Fruit fly (Drosophila melanogaster) whole organism, embryonic: ENCODE data around the gene CG32032.

Experiments
- Ada2b ChIP-seq: fragments of 200-800 bp; sonication (Bioruptor generic); IDR thresholded peaks from 2 replicates; pipeline ENCODE4 v1.3.6; 2022; ENCODE audit warnings: missing biosample characterization, missing genetic modification characterization
- Atf-2 ChIP-seq: fragments of 200-800 bp; sonication (Bioruptor generic); optimal IDR thresholded peaks from 2 replicates; lab custom pipeline; 2016; ENCODE audit warnings: missing biosample characterization, missing genetic modification characterization
- Blimp-1 ChIP-seq: fragments of 200-800 bp; sonication (Bioruptor generic); optimal IDR thresholded peaks from 3 replicates; lab custom pipeline; 2018; ENCODE audit warnings: missing biosample characterization, missing genetic modification characterization, mild to moderate bottlenecking, moderate library complexity, missing genetic modification reagents
- BtbVII ChIP-seq: fragments of 200-800 bp; sonication (Bioruptor generic); optimal IDR thresholded peaks from 3 replicates; lab custom pipeline; 2017; ENCODE audit warnings: missing biosample characterization, mild to moderate bottlenecking, missing genetic modification characterization
- CG10147 ChIP-seq: fragments of 200-800 bp; sonication (Bioruptor generic); optimal IDR thresholded peaks from 2 replicates; lab custom pipeline; 2019; ENCODE audit warnings: missing biosample characterization, mild to moderate bottlenecking, missing genetic modification characterization, moderate library complexity
- CG10267 ChIP-seq: fragments of 200-800 bp; sonication (Bioruptor generic); optimal IDR thresholded peaks from 2 replicates; lab custom pipeline; 2018; ENCODE audit warnings: missing biosample characterization, mild to moderate bottlenecking, missing genetic modification characterization, moderate library complexity
- CG10431 ChIP-seq: fragments of 200-800 bp; sonication (Bioruptor generic); optimal IDR thresholded peaks from 3 replicates; lab custom pipeline; 2018; ENCODE audit warnings: missing biosample characterization, mild to moderate bottlenecking, missing genetic modification characterization
- CG10462 ChIP-seq: fragments of 200-800 bp; sonication (Bioruptor generic); optimal IDR thresholded peaks from 2 replicates; lab custom pipeline; 2016; ENCODE audit warnings: missing biosample characterization, missing genetic modification characterization
- CG11504 ChIP-seq: fragments of 200-800 bp; sonication (Bioruptor generic); optimal IDR thresholded peaks from 3 replicates; lab custom pipeline; 2019; ENCODE audit warnings: missing biosample characterization, mild to moderate bottlenecking, missing genetic modification characterization, moderate library complexity
- CG12104 ChIP-seq: fragments of 200-800 bp; sonication (Bioruptor generic); optimal IDR thresholded peaks from 3 replicates; lab custom pipeline; 2016; ENCODE audit warnings: missing biosample characterization, missing genetic modification characterization
- CG12219 ChIP-seq: fragments of 200-800 bp; sonication (Bioruptor generic); optimal IDR thresholded peaks from 3 replicates; lab custom pipeline; 2018; ENCODE audit warnings: missing biosample characterization, mild to moderate bottlenecking, missing genetic modification characterization
- CG1233 ChIP-seq: fragments of 200-800 bp; sonication (Bioruptor generic); optimal IDR thresholded peaks from 4 replicates; lab custom pipeline; 2018; ENCODE audit warnings: missing biosample characterization, mild to moderate bottlenecking, missing genetic modification characterization
- CG12744 ChIP-seq: fragments of 200-800 bp; sonication (Bioruptor generic); optimal IDR thresholded peaks from 2 replicates; lab custom pipeline; 2016; ENCODE audit warnings: missing biosample characterization, missing genetic modification characterization
- CG13775 ChIP-seq: fragments of 200-800 bp; sonication (Bioruptor generic); optimal IDR thresholded peaks from 3 replicates; lab custom pipeline; 2017; ENCODE audit warnings: missing biosample characterization, mild to moderate bottlenecking, missing genetic modification characterization
- CG14050 ChIP-seq: fragments of 200-800 bp; sonication (Bioruptor generic); IDR thresholded peaks from 3 replicates; pipeline ENCODE4 v1.3.6; 2022; ENCODE audit warnings: missing biosample characterization, missing genetic modification characterization
- CG14710 ChIP-seq: fragments of 200-800 bp; sonication (Bioruptor generic); optimal IDR thresholded peaks from 3 replicates; lab custom pipeline; 2019; ENCODE audit warnings: missing biosample characterization, mild to moderate bottlenecking, missing genetic modification characterization, moderate library complexity
- CG14860 ChIP-seq: fragments of 200-800 bp; sonication (Bioruptor generic); IDR thresholded peaks from 3 replicates; pipeline ENCODE4 v1.3.6; 2022; ENCODE audit warnings: missing biosample characterization, missing genetic modification characterization; ENCODE audit not compliant: partially characterized antibody
- CG15696 ChIP-seq: fragments of 200-800 bp; sonication (Bioruptor generic); optimal IDR thresholded peaks from 2 replicates; lab custom pipeline; 2019; ENCODE audit warnings: missing biosample characterization, mild to moderate bottlenecking, missing genetic modification characterization, moderate library complexity
- CG17328 ChIP-seq: fragments of 200-800 bp; sonication (Bioruptor generic); IDR thresholded peaks from 2 replicates; pipeline ENCODE4 v1.3.6; 2022; ENCODE audit warnings: missing biosample characterization, missing genetic modification characterization
- CG17359 ChIP-seq: fragments of 200-800 bp; sonication (Bioruptor generic); optimal IDR thresholded peaks from 3 replicates; lab custom pipeline; 2018; ENCODE audit warnings: missing biosample characterization, mild to moderate bottlenecking, missing genetic modification characterization, moderate library complexity
- CG2129 ChIP-seq: fragments of 200-800 bp; sonication (Bioruptor generic); IDR thresholded peaks from 2 replicates; pipeline ENCODE4 v1.3.6; 2022; ENCODE audit warnings: missing biosample characterization, missing genetic modification characterization; ENCODE audit not compliant: partially characterized antibody
- CG2889 ChIP-seq: fragments of 200-800 bp; sonication (Bioruptor generic); IDR thresholded peaks from 3 replicates; pipeline ENCODE4 v1.3.6; 2022; ENCODE audit warnings: missing biosample characterization, missing genetic modification characterization
- CG3065 ChIP-seq: fragments of 200-800 bp; sonication (Bioruptor generic); optimal IDR thresholded peaks from 2 replicates; lab custom pipeline; 2016; ENCODE audit warnings: missing biosample characterization, missing genetic modification characterization
- CG3163 ChIP-seq: fragments of 200-800 bp; sonication (Bioruptor generic); optimal IDR thresholded peaks from 3 replicates; lab custom pipeline; 2016; ENCODE audit warnings: missing biosample characterization, missing genetic modification characterization
- CG3281 ChIP-seq: fragments of 200-800 bp; sonication (Bioruptor generic); optimal IDR thresholded peaks from 3 replicates; lab custom pipeline; 2017; ENCODE audit warnings: missing biosample characterization, mild to moderate bottlenecking, missing genetic modification characterization
- CG4820 ChIP-seq: fragments of 200-800 bp; sonication (Bioruptor generic); optimal IDR thresholded peaks from 3 replicates; lab custom pipeline; 2016; ENCODE audit warnings: missing biosample characterization, missing genetic modification characterization
- CG5180 ChIP-seq: fragments of 200-800 bp; sonication (Bioruptor generic); optimal IDR thresholded peaks from 3 replicates; lab custom pipeline; 2017; ENCODE audit warnings: missing biosample characterization, missing genetic modification characterization, mild to moderate bottlenecking, moderate library complexity, missing genetic modification reagents
- CG6175 ChIP-seq: fragments of 200-800 bp; sonication (Bioruptor generic); IDR thresholded peaks from 3 replicates; pipeline ENCODE4 v1.3.6; 2022; ENCODE audit warnings: missing biosample characterization, missing genetic modification characterization
- CG8944 ChIP-seq: fragments of 200-800 bp; sonication (Bioruptor generic); optimal IDR thresholded peaks from 3 replicates; lab custom pipeline; 2016; ENCODE audit warnings: missing biosample characterization, missing genetic modification characterization
- Gsc ChIP-seq: fragments of 200-800 bp; sonication (Bioruptor generic); IDR thresholded peaks from 2 replicates; pipeline ENCODE4 v1.3.6; 2022; ENCODE audit warnings: missing biosample characterization, missing genetic modification characterization
- Hey ChIP-seq: fragments of 200-800 bp; sonication (Bioruptor generic); optimal IDR thresholded peaks from 3 replicates; lab custom pipeline; 2018; ENCODE audit warnings: missing biosample characterization, mild to moderate bottlenecking, missing genetic modification characterization
- Usf ChIP-seq: fragments of 200-800 bp; sonication (Bioruptor generic); optimal IDR thresholded peaks from 2 replicates; lab custom pipeline; 2017; ENCODE audit warnings: missing genotype, missing biosample characterization, missing genetic modification characterization
- chm ChIP-seq: fragments of 200-800 bp; sonication (Bioruptor generic); IDR thresholded peaks from 2 replicates; pipeline ENCODE4 v1.3.6; 2022; ENCODE audit warnings: missing biosample characterization, missing genetic modification characterization
- crol ChIP-seq: fragments of 200-800 bp; sonication (Bioruptor generic); IDR thresholded peaks from 2 replicates; pipeline ENCODE4 v1.3.6; 2022; ENCODE audit warnings: missing biosample characterization, missing genetic modification characterization
- dpn ChIP-seq, 2 experiments: fragments of 200-800 bp; sonication (Bioruptor generic); optimal IDR thresholded peaks; 3 replicates each; lab custom pipeline; 2016; ENCODE audit warnings: missing biosample characterization in 2 of 2, missing genetic modification characterization in 2 of 2
- exex ChIP-seq: fragments of 200-800 bp; sonication (Bioruptor generic); optimal IDR thresholded peaks from 4 replicates; lab custom pipeline; 2018; ENCODE audit warnings: missing biosample characterization, mild to moderate bottlenecking, missing genetic modification characterization, moderate library complexity
- gcm2 ChIP-seq: fragments of 200-800 bp; sonication (Bioruptor generic); optimal IDR thresholded peaks from 2 replicates; lab custom pipeline; 2016; ENCODE audit warnings: missing biosample characterization, missing genetic modification characterization
- grau ChIP-seq: fragments of 200-800 bp; optimal IDR thresholded peaks from 3 replicates; lab custom pipeline; 2019; ENCODE audit warnings: missing biosample characterization, mild to moderate bottlenecking, missing genetic modification characterization, moderate library complexity
- jing ChIP-seq: fragments of 200-800 bp; sonication (Bioruptor generic); optimal IDR thresholded peaks from 2 replicates; lab custom pipeline; 2018; ENCODE audit warnings: missing biosample characterization, mild to moderate bottlenecking, missing genetic modification characterization
- jumu ChIP-seq: fragments of 200-800 bp; sonication (Bioruptor generic); optimal IDR thresholded peaks from 3 replicates; lab custom pipeline; 2016; ENCODE audit warnings: missing biosample characterization, missing genetic modification characterization
- ken ChIP-seq: fragments of 200-800 bp; sonication (Bioruptor generic); IDR thresholded peaks from 3 replicates; pipeline ENCODE4 v1.3.6; 2022; ENCODE audit warnings: missing biosample characterization, missing genetic modification characterization
- lmd ChIP-seq: fragments of 200-800 bp; sonication (Bioruptor generic); IDR thresholded peaks from 2 replicates; pipeline ENCODE4 v1.3.6; 2022; ENCODE audit warnings: missing biosample characterization, missing genetic modification characterization
- onecut ChIP-seq: fragments of 200-800 bp; sonication (Bioruptor generic); IDR thresholded peaks from 2 replicates; pipeline ENCODE4 v1.3.6; 2022; ENCODE audit warnings: missing biosample characterization, missing genetic modification characterization
- prd ChIP-seq, 3 experiments: fragments of >200 bp in 2 of 3; fragments of 200-800 bp in 1 of 3; sonication (Bioruptor generic) in 1 of 3; optimal IDR thresholded peaks in 2 of 3; IDR thresholded peaks in 1 of 3; 2 replicates in 2 of 3; 3 replicates in 1 of 3; pipeline versions ENCODE4 v1.3.6 to Lab custom; 2017 to 2022; ENCODE audit warnings: missing biosample characterization in 1 of 3, missing genetic modification characterization in 1 of 3
- rib ChIP-seq: fragments of 200-800 bp; sonication (Bioruptor generic); IDR thresholded peaks from 2 replicates; pipeline ENCODE4 v1.3.6; 2022; ENCODE audit warnings: missing biosample characterization, missing genetic modification characterization
- slp2 ChIP-seq: fragments of 200-800 bp; sonication (Bioruptor generic); optimal IDR thresholded peaks from 2 replicates; lab custom pipeline; 2016; ENCODE audit warnings: missing biosample characterization, missing genetic modification characterization
- sqz ChIP-seq: fragments of 200-800 bp; sonication (Bioruptor generic); optimal IDR thresholded peaks from 3 replicates; lab custom pipeline; 2018; ENCODE audit warnings: missing biosample characterization, mild to moderate bottlenecking, missing genetic modification characterization
- vnd ChIP-seq: fragments of 200-800 bp; sonication (Bioruptor generic); IDR thresholded peaks from 3 replicates; pipeline ENCODE4 v1.3.6; 2022; ENCODE audit warnings: missing biosample characterization, missing genetic modification characterization; ENCODE audit not compliant: partially characterized antibody
- zfh1 ChIP-seq: fragments of 200-800 bp; sonication (Bioruptor generic); IDR thresholded peaks from 3 replicates; pipeline ENCODE4 v1.3.6; 2022; ENCODE audit warnings: missing biosample characterization, missing genetic modification characterization

Gene CG32032

DNA sequence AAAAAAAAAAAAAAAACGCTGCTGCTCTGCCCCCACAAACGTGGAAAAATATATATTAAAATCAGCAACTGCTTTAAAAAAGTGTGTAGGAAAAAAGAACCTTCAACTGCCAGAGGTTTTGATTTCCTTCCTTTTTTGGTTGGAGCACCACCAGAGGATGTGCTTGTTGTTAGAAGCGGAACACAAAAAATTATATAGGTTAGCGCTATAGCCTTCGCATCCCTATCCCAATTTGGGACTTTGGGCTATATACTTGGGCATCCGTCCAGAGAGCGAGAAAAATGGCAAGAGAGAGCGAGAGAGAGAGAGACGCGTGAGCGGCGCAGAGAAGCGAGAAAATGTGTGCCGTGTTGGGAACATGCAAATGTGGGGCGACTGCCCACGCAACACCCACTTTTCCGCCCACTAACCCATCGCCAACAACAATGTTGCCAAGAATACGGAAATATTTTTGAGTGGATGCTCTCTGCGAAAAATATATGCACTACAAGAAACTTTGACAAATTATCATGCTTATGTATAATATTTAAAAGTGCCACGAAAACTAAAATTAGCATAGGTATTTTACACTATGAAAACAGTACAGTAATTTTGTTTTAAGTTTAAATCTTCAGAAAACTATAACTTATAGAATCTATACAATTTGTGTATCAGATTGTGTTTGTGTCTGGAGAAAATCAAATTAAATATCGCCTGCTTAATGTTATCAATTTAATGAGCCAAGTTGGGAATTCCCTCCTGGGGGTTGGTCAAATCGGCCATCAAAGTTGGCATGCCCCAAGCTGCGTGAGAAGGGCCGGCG lies 34.2 kb downstream of the CG32032 start (continued):
- no peak for TF ChIP-seq CG6175 (GFP tag; lab: Robert Waterston, UW)
- TF ChIP-seq gcm2 (GFP tag; lab: Kevin White, UChicago), result no peak
- peak; percentile 67 for TF ChIP-seq lmd (GFP tag; lab: Robert Waterston, UW)
- TF ChIP-seq CG14710 (tag; lab: Kevin White, UChicago), result no peak
- peak; percentile 97 for TF ChIP-seq CG11504 (tag; lab: Kevin White, UChicago)
- peak; percentile 46 for TF ChIP-seq CG17359 (tag; lab: Kevin White, UChicago)
- peak; percentile 49 for TF ChIP-seq CG12104 (GFP tag; lab: Kevin White, UChicago)
- TF ChIP-seq sqz (GFP tag; lab: Kevin White, UChicago), result no peak
- TF ChIP-seq grau (tag; lab: Kevin White, UChicago), result peak; percentile 69
- no peak for TF ChIP-seq Atf-2 (GFP tag; lab: Kevin White, UChicago)
- TF ChIP-seq dpn (GFP tag; optimal IDR thresholded peaks at IDR 0.05; lab: Kevin White, UChicago), result peak; percentile 22 to 68
- TF ChIP-seq CG12219 (GFP tag; lab: Kevin White, UChicago), result peak; percentile 37
- TF ChIP-seq CG13775 (GFP tag; lab: Kevin White, UChicago), result peak; percentile 37
- TF ChIP-seq slp2, result peak; percentile 15
- no peak for TF ChIP-seq Ada2b (GFP tag; lab: Robert Waterston, UW)
- TF ChIP-seq CG3163, result no peak
- no peak for TF ChIP-seq CG2129 (GFP tag; lab: Robert Waterston, UW)
- TF ChIP-seq CG12744 (GFP tag; lab: Kevin White, UChicago), result no peak
- TF ChIP-seq rib (GFP tag; lab: Robert Waterston, UW), result no peak
- no peak for TF ChIP-seq CG15696 (tag; lab: Kevin White, UChicago)
- no peak for TF ChIP-seq CG14860 (GFP tag; lab: Robert Waterston, UW)
- no peak for TF ChIP-seq CG17328 (GFP tag; lab: Robert Waterston, UW)
- no peak for TF ChIP-seq CG4820
- no peak for TF ChIP-seq CG8944 (GFP tag; lab: Kevin White, UChicago)
- TF ChIP-seq CG5180 (GFP tag; lab: Kevin White, UChicago), result peak; percentile 8
- TF ChIP-seq CG1233 (GFP tag; lab: Kevin White, UChicago), result peak; percentile 21
- peak; percentile 17 for TF ChIP-seq CG10267 (tag; lab: Kevin White, UChicago)
- TF ChIP-seq jing (GFP tag; lab: Kevin White, UChicago), result no peak
- no peak for TF ChIP-seq Hey (tag; lab: Kevin White, UChicago)
- no peak for TF ChIP-seq vnd (GFP tag; lab: Robert Waterston, UW)
- no peak for TF ChIP-seq onecut
- peak; percentile 42 for TF ChIP-seq exex (tag; lab: Kevin White, UChicago)
- no peak for TF ChIP-seq jumu (GFP tag; lab: Kevin White, UChicago)
- TF ChIP-seq prd (optimal IDR thresholded peaks at IDR 0.05; lab: Kevin White, UChicago), result no peak
- TF ChIP-seq prd (GFP tag; IDR thresholded peaks at IDR 0.05; lab: Robert Waterston, UW), result peak; percentile 34; the same call in 1 of the 3 replicates
- no peak for TF ChIP-seq ken (GFP tag; lab: Robert Waterston, UW)
- TF ChIP-seq crol (GFP tag; lab: Robert Waterston, UW), result no peak
- no peak for TF ChIP-seq CG10431 (GFP tag; lab: Kevin White, UChicago)
- no peak; the same call in 1 of the 2 replicates for TF ChIP-seq chm (GFP tag; lab: Robert Waterston, UW)
- TF ChIP-seq CG14050, result no peak
- TF ChIP-seq CG10147 (GFP tag; lab: Kevin White, UChicago), result peak; percentile 67
- no peak for TF ChIP-seq Gsc (GFP tag; lab: Robert Waterston, UW)
- TF ChIP-seq Blimp-1, result peak; percentile 8
- no peak for TF ChIP-seq CG10462
- TF ChIP-seq CG3065 (GFP tag; lab: Kevin White, UChicago), result no peak
- 0 out of 3 replicates have a peak, but pooled peaks have one; percentile 27 for TF ChIP-seq zfh1
- peak; percentile 67 for TF ChIP-seq BtbVII (GFP tag; lab: Kevin White, UChicago)
- no peak for TF ChIP-seq CG2889 (GFP tag; lab: Robert Waterston, UW)
- TF ChIP-seq Usf (GFP tag; lab: Kevin White, UChicago), result no peak
- peak; percentile 73 for TF ChIP-seq CG3281 (GFP tag; lab: Kevin White, UChicago)
